Worm (Caenorhabditis elegans) whole organism, midembryonic: ENCODE data around the gene C27D8.3.

Experiments
- cog-1 ChIP-seq: sonication (generic microtip); optimal IDR thresholded peaks from 2 replicates; lab custom pipeline; 2016; ENCODE audit warnings: missing genetic modification characterization, missing compliant biosample characterization
- med-1 ChIP-seq: sonication (generic microtip); optimal IDR thresholded peaks from 2 replicates; lab custom pipeline; 2017; ENCODE audit warnings: missing genetic modification characterization, mild to moderate bottlenecking, missing compliant biosample characterization, antibody characterized with exemption, missing genetic modification reagents; ENCODE audit not compliant: insufficient read depth
- ref-1 ChIP-seq: fragments of 200-800 bp; sonication (Bioruptor generic); conservative IDR thresholded peaks from 2 replicates; pipeline ENCODE4 v1.3.6; 2022; ENCODE audit warnings: missing genetic modification reagents, missing genetic modification characterization, missing compliant biosample characterization

DNA sequence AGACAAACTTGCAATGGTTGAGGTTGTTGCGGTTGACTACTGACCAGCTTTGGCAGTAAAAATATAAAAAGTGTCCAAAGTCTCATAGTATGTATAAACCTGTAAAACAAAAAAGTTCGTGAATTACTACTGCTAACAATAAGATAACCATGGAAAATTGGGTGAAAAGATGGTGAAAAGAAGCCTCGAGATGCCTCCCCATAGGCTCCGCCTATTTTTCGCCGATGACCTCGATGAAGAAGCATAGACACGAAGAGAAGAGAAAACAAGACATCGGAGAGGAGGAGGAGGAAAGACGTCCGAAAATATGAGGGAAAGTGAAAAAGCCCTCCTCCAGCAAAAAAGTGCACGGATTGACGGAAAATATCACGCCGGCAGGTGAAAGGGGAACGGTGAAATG, 29.9 kb upstream of the C27D8.3 start, which contains the start of gene T23F6.5:
- no peak for TF ChIP-seq cog-1
- no peak for TF ChIP-seq ref-1 (GFP tag; lab: Robert Waterston, UW)
- no peak for TF ChIP-seq med-1 (GFP tag; lab: Kevin White, UChicago)
